Fruit fly (Drosophila melanogaster) whole organism, embryonic: ENCODE data around the gene nwk.

ENCODE experiments used
- Abd-B ChIP-seq: fragments of 200-800 bp; sonication (Bioruptor generic); optimal IDR thresholded peaks from 2 replicates; lab custom pipeline; 2018; ENCODE audit warnings: missing biosample characterization, mild to moderate bottlenecking, missing genetic modification characterization, moderate library complexity
- CG11398 ChIP-seq: fragments of 200-800 bp; sonication (Bioruptor generic); optimal IDR thresholded peaks from 2 replicates; lab custom pipeline; 2016; ENCODE audit warnings: missing biosample characterization, missing genetic modification characterization
- CG11723 ChIP-seq: fragments of 200-800 bp; sonication (Bioruptor generic); optimal IDR thresholded peaks from 2 replicates; lab custom pipeline; 2017; ENCODE audit warnings: missing biosample characterization, mild to moderate bottlenecking, missing genetic modification characterization
- CG12236 ChIP-seq: fragments of 200-800 bp; sonication (Bioruptor generic); optimal IDR thresholded peaks from 2 replicates; lab custom pipeline; 2016; ENCODE audit warnings: missing biosample characterization, missing genetic modification characterization
- CG13296 ChIP-seq: fragments of 200-800 bp; sonication (Bioruptor generic); optimal IDR thresholded peaks from 3 replicates; lab custom pipeline; 2018; ENCODE audit warnings: missing biosample characterization, mild to moderate bottlenecking, missing genetic modification characterization
- CG13894 ChIP-seq: fragments of 200-800 bp; sonication (Bioruptor generic); optimal IDR thresholded peaks from 3 replicates; lab custom pipeline; 2018; ENCODE audit warnings: missing biosample characterization, mild to moderate bottlenecking, missing genetic modification characterization, moderate library complexity
- CG14710 ChIP-seq: fragments of 200-800 bp; sonication (Bioruptor generic); optimal IDR thresholded peaks from 3 replicates; lab custom pipeline; 2019; ENCODE audit warnings: missing biosample characterization, mild to moderate bottlenecking, missing genetic modification characterization, moderate library complexity
- CG15269 ChIP-seq: fragments of 200-800 bp; sonication (Bioruptor generic); optimal IDR thresholded peaks from 2 replicates; lab custom pipeline; 2018; ENCODE audit warnings: missing biosample characterization, mild to moderate bottlenecking, missing genetic modification characterization, moderate library complexity
- CG16863 ChIP-seq: fragments of 200-800 bp; sonication (Bioruptor generic); optimal IDR thresholded peaks from 3 replicates; lab custom pipeline; 2016; ENCODE audit warnings: missing biosample characterization, missing genetic modification characterization
- CG17568 ChIP-seq: fragments of 200-800 bp; sonication (Bioruptor generic); optimal IDR thresholded peaks from 2 replicates; lab custom pipeline; 2018; ENCODE audit warnings: missing biosample characterization, mild to moderate bottlenecking, missing genetic modification characterization, moderate library complexity
- CG18599 ChIP-seq: fragments of 200-800 bp; sonication (Bioruptor generic); optimal IDR thresholded peaks from 3 replicates; lab custom pipeline; 2017; ENCODE audit warnings: missing biosample characterization, missing genetic modification characterization, mild to moderate bottlenecking, moderate library complexity, missing genetic modification reagents
- CG2116 ChIP-seq: fragments of 200-800 bp; sonication (Bioruptor generic); optimal IDR thresholded peaks from 3 replicates; lab custom pipeline; 2018; ENCODE audit warnings: missing biosample characterization, mild to moderate bottlenecking, missing genetic modification characterization
- CG34376 ChIP-seq: fragments of 200-800 bp; sonication (Bioruptor generic); optimal IDR thresholded peaks from 2 replicates; lab custom pipeline; 2018; ENCODE audit warnings: missing biosample characterization, mild to moderate bottlenecking, missing genetic modification characterization
- CG4854 ChIP-seq: fragments of 200-800 bp; sonication (Bioruptor generic); optimal IDR thresholded peaks from 2 replicates; lab custom pipeline; 2016; ENCODE audit warnings: missing biosample characterization, missing genetic modification characterization, inconsistent platforms
- CG8281 ChIP-seq: fragments of 200-800 bp; sonication (Bioruptor generic); optimal IDR thresholded peaks from 2 replicates; lab custom pipeline; 2018; ENCODE audit warnings: missing biosample characterization, mild to moderate bottlenecking, missing genetic modification characterization, moderate library complexity
- CG8478 ChIP-seq: fragments of >200 bp; optimal IDR thresholded peaks from 2 replicates; lab custom pipeline; 2018
- Deaf1 ChIP-seq: fragments of 200-800 bp; optimal IDR thresholded peaks from 3 replicates; lab custom pipeline; 2019; ENCODE audit warnings: missing biosample characterization, mild to moderate bottlenecking, missing genetic modification characterization, moderate library complexity
- HLH54F ChIP-seq: fragments of 200-800 bp; sonication (Bioruptor generic); optimal IDR thresholded peaks from 3 replicates; lab custom pipeline; 2016; ENCODE audit warnings: missing biosample characterization, missing genetic modification characterization
- Hr39 ChIP-seq: fragments of >200 bp; optimal IDR thresholded peaks from 2 replicates; lab custom pipeline; 2017
- Neu2 ChIP-seq: fragments of 200-800 bp; sonication (Bioruptor generic); optimal IDR thresholded peaks from 3 replicates; lab custom pipeline; 2016; ENCODE audit warnings: missing biosample characterization, missing genetic modification characterization, borderline replicate concordance
- PHDP ChIP-seq: fragments of 200-800 bp; sonication (Bioruptor generic); optimal IDR thresholded peaks from 3 replicates; lab custom pipeline; 2018; ENCODE audit warnings: missing biosample characterization, mild to moderate bottlenecking, missing genetic modification characterization, moderate library complexity
- Pdp1 ChIP-seq, 2 experiments: fragments of 200-800 bp; sonication (Bioruptor generic); optimal IDR thresholded peaks; 3 replicates each; lab custom pipeline; 2016; ENCODE audit warnings: missing biosample characterization in 2 of 2, missing genetic modification characterization in 2 of 2, mild to moderate bottlenecking in 1 of 2, moderate library complexity in 1 of 2
- Poxn ChIP-seq: fragments of 200-800 bp; sonication (Bioruptor generic); IDR thresholded peaks from 2 replicates; pipeline ENCODE4 v1.3.6; 2022; ENCODE audit warnings: missing biosample characterization, missing genetic modification characterization
- abd-A ChIP-seq: fragments of 200-800 bp; sonication (Bioruptor generic); optimal IDR thresholded peaks from 3 replicates; lab custom pipeline; 2019; ENCODE audit warnings: missing biosample characterization, mild to moderate bottlenecking, missing genetic modification characterization, moderate library complexity
- chinmo ChIP-seq: fragments of 200-800 bp; sonication (Bioruptor generic); IDR thresholded peaks from 4 replicates; pipeline ENCODE4 v1.3.6; 2022; ENCODE audit warnings: missing biosample characterization, missing genetic modification characterization; ENCODE audit not compliant: partially characterized antibody
- dmrt11E ChIP-seq: fragments of 200-800 bp; sonication (Bioruptor generic); optimal IDR thresholded peaks from 3 replicates; lab custom pipeline; 2018; ENCODE audit warnings: missing biosample characterization, mild to moderate bottlenecking, missing genetic modification characterization, moderate library complexity
- eve ChIP-seq, 2 experiments: fragments of >200 bp; optimal IDR thresholded peaks; 2 replicates each; lab custom pipeline; 2017; ENCODE audit warnings: missing biosample characterization in 2 of 2, missing genetic modification characterization in 2 of 2
- exex ChIP-seq: fragments of 200-800 bp; sonication (Bioruptor generic); optimal IDR thresholded peaks from 4 replicates; lab custom pipeline; 2018; ENCODE audit warnings: missing biosample characterization, mild to moderate bottlenecking, missing genetic modification characterization, moderate library complexity
- hb ChIP-seq: fragments of 200-800 bp; sonication (Bioruptor generic); IDR thresholded peaks from 3 replicates; pipeline ENCODE4 v1.3.6; 2022; ENCODE audit warnings: missing biosample characterization, missing genetic modification characterization; ENCODE audit not compliant: partially characterized antibody
- hkb ChIP-seq, 2 experiments: fragments of 200-800 bp in 1 of 2; fragments of >200 bp in 1 of 2; sonication (Bioruptor generic) in 1 of 2; IDR thresholded peaks in 1 of 2; optimal IDR thresholded peaks in 1 of 2; 2 replicates each; pipeline versions ENCODE4 v1.3.6 to Lab custom; 2017 to 2022; ENCODE audit warnings: missing biosample characterization in 1 of 2, missing genetic modification characterization in 1 of 2
- odd ChIP-seq: fragments of 200-800 bp; sonication (Bioruptor generic); optimal IDR thresholded peaks from 2 replicates; lab custom pipeline; 2017; ENCODE audit warnings: missing biosample characterization, mild to moderate bottlenecking, missing genetic modification characterization
- seq ChIP-seq: fragments of 200-800 bp; sonication (Bioruptor generic); IDR thresholded peaks from 2 replicates; pipeline ENCODE4 v1.3.6; 2022; ENCODE audit warnings: missing biosample characterization, missing genetic modification characterization
- usp ChIP-seq: fragments of >200 bp; optimal IDR thresholded peaks from 2 replicates; lab custom pipeline; 2017; ENCODE audit warnings: missing biosample characterization, missing genetic modification characterization

nwk gene

dm6 chr3L:9135792-9136191 lies 1.9 kb upstream of the nwk start:
- TF ChIP-seq eve (GFP tag; optimal IDR thresholded peaks at IDR 0.05; lab: Kevin White, UChicago) (peak in 1 of 2 experiments; percentile 54), CG14710 (no peak), chinmo (GFP tag; lab: Robert Waterston, UW) (0 out of 4 replicates have a peak, but pooled peaks have one; percentile 33), dmrt11E (tag; lab: Kevin White, UChicago) (no peak), CG17568 (GFP tag; lab: Kevin White, UChicago) (no peak)
- TF ChIP-seq, all 482 proteins: peak for 2

- TF ChIP-seq PHDP (tag; lab: Kevin White, UChicago) (peak; percentile 42), CG11398 (GFP tag; lab: Kevin White, UChicago) (no peak), CG8281 (tag; lab: Kevin White, UChicago) (peak; percentile 5), CG15269 (peak; percentile 15), Pdp1 (GFP tag; optimal IDR thresholded peaks at IDR 0.05; lab: Kevin White, UChicago) (peak in 1 of 2 experiments; percentile 43), hb (GFP tag; lab: Robert Waterston, UW) (no peak), exex (tag; lab: Kevin White, UChicago) (peak; percentile 67), CG34376 (GFP tag; lab: Kevin White, UChicago) (peak; percentile 63), CG13296 (peak; percentile 1), CG4854 (GFP tag; lab: Kevin White, UChicago) (no peak)
Observed at dm6 chr3L:9139553-9139952, 1.9 kb downstream of the nwk start.

- TF ChIP-seq Neu2: peak; percentile 90
- TF ChIP-seq usp (GFP tag; lab: Kevin White, UChicago): no peak
Observed at dm6 chr3L:9141998-9142397, 4.3 kb downstream of the nwk start.

- TF ChIP-seq Hr39 (lab: Kevin White, UChicago) (peak; percentile 86), HLH54F (GFP tag; lab: Kevin White, UChicago) (no peak), odd (GFP tag; lab: Kevin White, UChicago) (no peak)
Observed at dm6 chr3L:9151183-9151786, 13.6 kb downstream of the nwk start.

- TF ChIP-seq CG11723 (GFP tag; lab: Kevin White, UChicago) (no peak), Deaf1 (tag; lab: Kevin White, UChicago) (peak; percentile 96), abd-A (tag; lab: Kevin White, UChicago) (peak; percentile 53), CG13894 (tag; lab: Kevin White, UChicago) (peak; percentile 99), CG2116 (GFP tag; lab: Kevin White, UChicago) (no peak), CG16863 (GFP tag; lab: Kevin White, UChicago) (no peak), CG8478 (lab: Kevin White, UChicago) (peak; percentile 27), Abd-B (GFP tag; lab: Kevin White, UChicago) (no peak), CG12236 (GFP tag; lab: Kevin White, UChicago) (no peak), Poxn (GFP tag; lab: Robert Waterston, UW) (no peak), CG18599 (GFP tag; lab: Kevin White, UChicago) (peak; percentile 4), seq (GFP tag; lab: Robert Waterston, UW) (no peak), chinmo (GFP tag; lab: Robert Waterston, UW) (0 out of 4 replicates have a peak, but pooled peaks have one; percentile 17), hkb (optimal IDR thresholded peaks at IDR 0.05; lab: Kevin White, UChicago) (no peak), hkb (GFP tag; IDR thresholded peaks at IDR 0.05; lab: Robert Waterston, UW) (no peak)
- TF ChIP-seq, all 482 proteins: peak for 6
Observed at dm6 chr3L:9182053-9182572, 44.5 kb downstream of the nwk start, which contains the start of gene Rdl. TSS of gene Rdl (minus strand) at chr3L:9182149.
